Worm (Caenorhabditis elegans): ENCODE data around the gene M03F4.6.

The M03F4.6 gene

ce11 chrX:4970863-4971345, 1.8 kb upstream of the M03F4.6 start, which contains the start of gene calu-1 (continued):
- TF ChIP-seq nhr-111 (GFP tag; optimal IDR thresholded peaks at IDR 0.05) (no peak), pha-4 (GFP tag; IDR thresholded peaks at IDR 0.05) (peak; percentile 53; the same call in 1 of the 2 replicates), pha-4 (tag; optimal IDR thresholded peaks at IDR 0.05) (no peak), spr-1 (tag; optimal IDR thresholded peaks at IDR 0.05) (no peak), lin-13 (GFP tag; optimal IDR thresholded peaks at IDR 0.05) (no peak), Y105C5A.15 (GFP tag; IDR thresholded peaks at IDR 0.05) (no peak), ceh-32 (tag; optimal IDR thresholded peaks at IDR 0.05; ENCODE audit: poor library complexity) (no peak), nhr-42 (GFP tag; IDR thresholded peaks at IDR 0.05) (no peak)

- no peak for TF ChIP-seq nhr-77 (tag; optimal IDR thresholded peaks at IDR 0.05)
- TF ChIP-seq nhr-48 (tag; optimal IDR thresholded peaks at IDR 0.05), result no peak
- TF ChIP-seq spr-3 (GFP tag; optimal IDR thresholded peaks at IDR 0.05), result no peak
- TF ChIP-seq hlh-30 (tag; optimal IDR thresholded peaks at IDR 0.05; ENCODE audit: insufficient read depth), result no peak
- TF ChIP-seq nhr-10 (tag; optimal IDR thresholded peaks at IDR 0.05), result no peak
- no peak for TF ChIP-seq duxl-1 (tag; optimal IDR thresholded peaks at IDR 0.05; ENCODE audit: poor library complexity)
- TF ChIP-seq ceh-28 (tag; optimal IDR thresholded peaks at IDR 0.05), result no peak
- TF ChIP-seq unc-39 (tag; optimal IDR thresholded peaks at IDR 0.05), result no peak
- TF ChIP-seq nhr-11 (tag; optimal IDR thresholded peaks at IDR 0.05), result no peak
Measured at ce11 chrX:4965592-4965991, 3.5 kb downstream of the M03F4.6 start.

DNA sequence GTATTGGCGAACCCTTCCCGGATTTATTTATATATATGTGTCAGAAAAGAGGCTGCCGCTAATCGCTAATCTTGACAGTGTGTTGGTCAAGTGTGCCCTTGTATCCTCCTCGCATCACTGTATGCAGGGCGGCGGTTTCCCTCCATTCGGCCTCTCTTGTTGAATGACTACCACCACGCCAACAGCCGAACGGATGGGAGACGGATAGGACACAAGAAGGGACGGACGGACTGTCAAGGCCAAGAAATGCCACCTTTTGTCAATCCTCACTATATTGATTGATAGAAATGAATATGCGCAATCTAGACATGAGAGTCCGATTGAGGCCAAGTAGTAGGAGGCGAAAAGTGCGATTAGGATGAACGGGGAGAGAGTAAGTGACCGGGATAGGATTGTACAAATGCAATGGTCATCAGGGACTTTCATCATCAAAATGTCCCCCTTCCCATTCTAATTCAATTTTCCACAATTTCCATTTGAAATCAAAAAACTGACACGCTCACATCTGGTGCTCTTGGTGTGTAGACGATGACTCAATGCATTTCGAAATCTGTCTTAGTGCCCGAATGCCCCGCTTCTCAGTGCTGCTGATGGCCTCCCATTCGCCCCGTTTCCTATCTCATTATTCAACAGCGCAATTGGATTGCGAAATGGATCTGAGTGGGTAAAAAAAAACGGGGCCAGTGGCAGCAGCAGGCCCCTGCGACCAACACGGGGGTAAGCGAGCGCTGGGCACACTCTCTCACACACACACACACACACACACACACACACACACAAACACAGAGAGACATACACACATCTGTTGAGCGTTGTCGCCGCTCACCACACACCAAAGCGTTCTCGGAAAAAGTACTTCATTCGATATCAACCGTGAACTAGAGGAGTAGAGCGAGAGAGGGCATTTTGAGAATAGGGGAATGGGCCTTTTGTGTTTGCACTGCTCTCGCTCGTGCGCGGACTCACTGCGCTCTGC, 7.2 kb downstream of the M03F4.6 start:
- no peak for TF ChIP-seq unc-39 (tag; optimal IDR thresholded peaks at IDR 0.05)
- TF ChIP-seq rbr-2 (tag; optimal IDR thresholded peaks at IDR 0.05), result peak; percentile 74
- 0 out of 2 replicates have a peak, but pooled peaks have one; percentile 34 for TF ChIP-seq php-3 (GFP tag; IDR thresholded peaks at IDR 0.05)
- no peak for TF ChIP-seq unc-130 (GFP tag; optimal IDR thresholded peaks at IDR 0.05)
- no peak for TF ChIP-seq ceh-28 (tag; optimal IDR thresholded peaks at IDR 0.05)
- TF ChIP-seq lin-38 (GFP tag; IDR thresholded peaks at IDR 0.05), result peak; percentile 46
- peak; percentile 42; the same call in 1 of the 2 replicates for TF ChIP-seq set-16 (GFP tag; IDR thresholded peaks at IDR 0.05)
- peak; percentile 48 for TF ChIP-seq F37D6.2 (tag; optimal IDR thresholded peaks at IDR 0.05)
- TF ChIP-seq lin-1 (GFP tag; IDR thresholded peaks at IDR 0.05), result no peak
- peak; percentile 17 for TF ChIP-seq lin-13 (GFP tag; optimal IDR thresholded peaks at IDR 0.05)
- peak; percentile 60 for TF ChIP-seq nhr-28 (tag; optimal IDR thresholded peaks at IDR 0.05)
- TF ChIP-seq nhr-48 (tag; optimal IDR thresholded peaks at IDR 0.05), result peak; percentile 45
- peak; percentile 49 for TF ChIP-seq hlh-30 (tag; optimal IDR thresholded peaks at IDR 0.05; ENCODE audit: insufficient read depth)
- TF ChIP-seq duxl-1 (tag; optimal IDR thresholded peaks at IDR 0.05; ENCODE audit: poor library complexity), result no peak
- TF ChIP-seq ceh-32 (tag; optimal IDR thresholded peaks at IDR 0.05; ENCODE audit: poor library complexity), result no peak
- peak; percentile 36 to 62 for TF ChIP-seq lsy-2 (tag; optimal IDR thresholded peaks at IDR 0.05)
- TF ChIP-seq mxl-3 (GFP tag; optimal IDR thresholded peaks at IDR 0.05), result peak; percentile 64
- peak; percentile 46 for TF ChIP-seq dve-1 (tag; optimal IDR thresholded peaks at IDR 0.05; ENCODE audit: insufficient read depth)
- TF ChIP-seq dmd-9 (GFP tag; IDR thresholded peaks at IDR 0.05), result 0 out of 2 replicates have a peak, but pooled peaks have one; percentile 35
- no peak for TF ChIP-seq nhr-42 (GFP tag; IDR thresholded peaks at IDR 0.05)
- TF ChIP-seq egl-43 (GFP tag; IDR thresholded peaks at IDR 0.05), result peak; percentile 64; the same call in 1 of the 2 replicates
- TF ChIP-seq fkh-10 (GFP tag; optimal IDR thresholded peaks at IDR 0.05), result peak; percentile 68
- TF ChIP-seq pha-4 (GFP tag; IDR thresholded peaks at IDR 0.05), result peak; percentile 67
- no peak for TF ChIP-seq pha-4 (tag; optimal IDR thresholded peaks at IDR 0.05)
- no peak for TF ChIP-seq lin-39 (tag; optimal IDR thresholded peaks at IDR 0.05)
- no peak for TF ChIP-seq nhr-41 (GFP tag; IDR thresholded peaks at IDR 0.05)
- peak; percentile 24; the same call in 1 of the 2 replicates for TF ChIP-seq dmd-6 (GFP tag; IDR thresholded peaks at IDR 0.05)
- TF ChIP-seq ceh-20 (GFP tag; IDR thresholded peaks at IDR 0.05), result peak; percentile 39; the same call in 1 of the 2 replicates
- no peak for TF ChIP-seq F26F4.8 (GFP tag; conservative IDR thresholded peaks at IDR 0.05)
- TF ChIP-seq tag-97 (GFP tag; IDR thresholded peaks at IDR 0.05), result no peak
- peak; percentile 78 for TF ChIP-seq hmg-1.1 (GFP tag; IDR thresholded peaks at IDR 0.05)
- no peak for TF ChIP-seq F10B5.3 (tag; optimal IDR thresholded peaks at IDR 0.05)
- TF ChIP-seq ceh-44 (GFP tag; IDR thresholded peaks at IDR 0.05), result no peak
- peak; percentile 76 for TF ChIP-seq ctbp-1 (GFP tag; IDR thresholded peaks at IDR 0.05)
- TF ChIP-seq nhr-237 (tag; optimal IDR thresholded peaks at IDR 0.05), result no peak
- TF ChIP-seq lir-3 (tag; optimal IDR thresholded peaks at IDR 0.05), result no peak

Measured in whole organism, L4 larva.